Worm (Caenorhabditis elegans) whole organism, early embryonic: ENCODE measurements around the gene srx-26.

Experiments used
- B0310.2 ChIP-seq: sonication (generic microtip); optimal IDR thresholded peaks from 2 replicates; lab custom pipeline; 2016; ENCODE audit warnings: mild to moderate bottlenecking, missing genetic modification characterization, missing compliant biosample characterization
- F13C5.2 ChIP-seq: sonication (generic microtip); optimal IDR thresholded peaks from 2 replicates; lab custom pipeline; 2017; ENCODE audit warnings: mild to moderate bottlenecking, missing genetic modification characterization, inconsistent platforms, missing compliant biosample characterization
- ama-1 ChIP-seq: fragments of 150-350 bp; optimal IDR thresholded peaks from 2 replicates; lab custom pipeline; 2014
- ceh-13 ChIP-seq: fragments of 200-800 bp; sonication (Bioruptor generic); optimal IDR thresholded peaks from 2 replicates; lab custom pipeline; 2018; ENCODE audit warnings: mild to moderate bottlenecking, missing genetic modification characterization, missing compliant biosample characterization
- ets-7 ChIP-seq: sonication (generic microtip); optimal IDR thresholded peaks from 2 replicates; lab custom pipeline; 2016; ENCODE audit warnings: missing genotype, missing genetic modification characterization, missing compliant biosample characterization
- flt-1 ChIP-seq: fragments of 200-800 bp; sonication (Bioruptor generic); IDR thresholded peaks from 2 replicates; pipeline ENCODE4 v1.3.6; 2022; ENCODE audit warnings: missing genetic modification characterization, missing compliant biosample characterization
- hmbx-1 ChIP-seq: sonication (generic microtip); optimal IDR thresholded peaks from 2 replicates; lab custom pipeline; 2016; ENCODE audit warnings: mild to moderate bottlenecking, missing genetic modification characterization, missing compliant biosample characterization
- hmg-4 ChIP-seq: fragments of 200-800 bp; sonication (Bioruptor generic); optimal IDR thresholded peaks from 2 replicates; lab custom pipeline; 2018; ENCODE audit warnings: mild to moderate bottlenecking, missing genetic modification characterization, missing compliant biosample characterization
- hnd-1 ChIP-seq: sonication (generic microtip); optimal IDR thresholded peaks from 2 replicates; lab custom pipeline; 2016; ENCODE audit warnings: missing genetic modification characterization, missing compliant biosample characterization
- sea-1 ChIP-seq: fragments of 200-800 bp; sonication (Bioruptor generic); conservative IDR thresholded peaks from 2 replicates; pipeline ENCODE4 v1.3.6; 2022; ENCODE audit warnings: missing genetic modification characterization, missing compliant biosample characterization
- tra-4 ChIP-seq: sonication (generic microtip); optimal IDR thresholded peaks from 2 replicates; lab custom pipeline; 2017; ENCODE audit warnings: missing genetic modification characterization, missing compliant biosample characterization

DNA sequence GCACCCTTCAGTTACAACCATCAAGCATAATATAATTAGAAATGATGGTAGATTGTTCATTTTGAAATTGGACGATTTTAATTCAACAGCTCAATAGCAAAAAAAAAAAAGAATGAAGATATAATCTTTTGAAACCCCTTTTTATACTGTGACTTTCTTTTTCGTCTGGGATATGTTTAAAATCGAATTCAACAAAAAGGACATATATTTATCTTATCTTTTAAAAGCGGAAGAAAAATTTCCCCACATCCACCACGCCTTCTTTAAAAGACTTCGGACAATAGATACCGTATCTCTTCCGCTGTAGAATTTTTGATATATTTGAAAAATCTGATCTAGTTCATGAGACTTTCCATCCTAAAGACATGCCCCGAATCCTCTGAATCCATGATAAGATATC lies 27.9 kb upstream of the srx-26 start, which contains the start of gene R05D8.11:
- TF ChIP-seq hmg-4 (GFP tag; lab: Kevin White, UChicago), result no peak
- TF ChIP-seq hnd-1 (tag; lab: Kevin White, UChicago), result no peak
- no peak for TF ChIP-seq ama-1 (lab: Kevin White, UChicago)
- TF ChIP-seq ceh-13 (GFP tag; lab: Kevin White, UChicago), result no peak
- no peak for TF ChIP-seq B0310.2 (tag; lab: Kevin White, UChicago)
- no peak for TF ChIP-seq flt-1 (GFP tag; lab: Robert Waterston, UW)
- no peak for TF ChIP-seq ets-7
- no peak for TF ChIP-seq F13C5.2 (tag; lab: Kevin White, UChicago)
- TF ChIP-seq hmbx-1 (tag; lab: Kevin White, UChicago), result no peak
- no peak for TF ChIP-seq tra-4 (tag; lab: Kevin White, UChicago)
- TF ChIP-seq sea-1, result no peak
